Worm (Caenorhabditis elegans): ENCODE results near the gene nlp-82.

The nlp-82 gene

DNA sequence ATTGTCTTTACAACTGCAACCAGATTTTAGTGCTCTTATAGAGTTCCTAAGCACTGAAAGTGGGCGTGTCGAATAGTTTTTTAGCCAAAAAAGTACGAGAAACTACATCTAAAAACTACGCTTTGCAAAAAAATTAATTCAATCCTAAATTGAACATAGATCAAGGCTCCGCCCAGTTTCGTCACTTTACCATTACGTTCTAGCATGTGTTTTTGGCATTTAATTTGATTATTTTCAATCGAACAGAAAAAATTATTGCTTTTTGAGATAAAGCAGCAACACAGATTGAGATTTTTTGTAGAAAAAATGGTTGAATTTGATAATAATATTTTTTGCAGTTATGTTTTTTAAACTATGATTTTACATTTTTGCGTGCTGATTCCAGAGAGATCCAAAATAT lies at the start of gene nlp-82:
TSS of gene nlp-82 (minus strand) at position 101 of the 400 bp plus-strand sequence.
- TF ChIP-seq him-1 (tag; optimal IDR thresholded peaks at IDR 0.05) (no peak), dao-5 (tag; optimal IDR thresholded peaks at IDR 0.05) (no peak), W03F9.2 (tag; optimal IDR thresholded peaks at IDR 0.05) (no peak)

DNA sequence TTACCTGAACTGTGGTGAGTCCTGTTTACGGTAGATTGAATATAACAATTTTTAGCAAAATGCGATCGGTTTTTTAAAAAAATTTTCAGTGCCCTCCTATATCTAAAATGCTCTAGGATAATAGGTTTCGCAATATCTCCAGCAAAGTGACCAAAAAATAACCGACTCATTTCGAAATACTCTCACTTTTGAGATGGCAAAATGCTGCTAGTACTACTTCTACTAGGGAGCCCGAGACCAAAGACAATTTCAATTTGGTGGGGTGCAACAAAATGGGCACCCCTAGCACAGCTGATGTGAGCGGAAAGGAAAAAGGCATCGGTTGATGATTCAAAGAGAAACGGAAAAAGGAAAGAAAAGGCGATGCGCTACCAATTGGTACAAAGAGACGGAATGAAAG lies 49.5 kb upstream of the nlp-82 start:
- no peak for TF ChIP-seq W03F9.2 (tag; optimal IDR thresholded peaks at IDR 0.05)
- TF ChIP-seq him-1 (tag; optimal IDR thresholded peaks at IDR 0.05), result no peak
- no peak for TF ChIP-seq dao-5 (tag; optimal IDR thresholded peaks at IDR 0.05)

DNA sequence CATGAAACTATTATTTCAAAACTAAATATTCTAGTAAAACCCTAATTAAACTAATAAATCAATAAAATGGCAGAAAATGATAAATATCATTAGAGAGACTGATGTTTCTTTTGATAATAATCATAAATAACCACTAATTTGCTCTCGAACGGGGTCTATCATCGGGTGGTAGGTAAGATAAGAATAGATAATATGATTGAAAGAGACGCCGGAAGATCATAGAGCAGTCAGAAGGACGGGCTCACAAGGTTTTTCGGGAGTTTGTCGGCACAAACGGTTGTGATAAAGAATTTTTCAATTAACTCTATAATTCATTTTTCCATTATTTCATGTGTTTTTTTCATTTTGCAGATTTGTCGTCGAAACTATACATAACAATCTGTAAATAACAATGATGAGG lies 47.0 kb upstream of the nlp-82 start:
- no peak for TF ChIP-seq him-1 (tag; optimal IDR thresholded peaks at IDR 0.05)
- TF ChIP-seq W03F9.2 (tag; optimal IDR thresholded peaks at IDR 0.05), result no peak
- TF ChIP-seq dao-5 (tag; optimal IDR thresholded peaks at IDR 0.05), result no peak

DNA sequence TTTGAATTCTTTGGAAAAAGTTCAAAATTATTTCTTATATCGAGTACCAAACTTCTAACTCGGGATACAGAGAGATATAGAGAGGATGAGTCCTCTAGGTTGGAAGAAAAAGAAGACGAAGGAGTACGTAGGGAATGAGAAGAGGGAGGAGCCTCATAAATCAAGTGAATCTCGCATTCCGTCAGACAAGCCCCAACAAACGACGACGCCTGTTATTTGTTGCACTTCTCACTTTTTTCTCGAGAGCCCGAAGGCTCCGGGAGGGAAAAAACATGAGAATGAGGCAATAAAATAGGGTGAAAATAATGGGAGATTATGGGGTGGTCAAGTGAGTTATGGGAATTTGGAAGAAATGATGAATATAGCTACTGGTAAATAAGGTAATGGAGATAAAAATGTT lies 45.6 kb upstream of the nlp-82 start:
- TF ChIP-seq him-1 (tag; optimal IDR thresholded peaks at IDR 0.05) (no peak), dao-5 (tag; optimal IDR thresholded peaks at IDR 0.05) (no peak)

DNA sequence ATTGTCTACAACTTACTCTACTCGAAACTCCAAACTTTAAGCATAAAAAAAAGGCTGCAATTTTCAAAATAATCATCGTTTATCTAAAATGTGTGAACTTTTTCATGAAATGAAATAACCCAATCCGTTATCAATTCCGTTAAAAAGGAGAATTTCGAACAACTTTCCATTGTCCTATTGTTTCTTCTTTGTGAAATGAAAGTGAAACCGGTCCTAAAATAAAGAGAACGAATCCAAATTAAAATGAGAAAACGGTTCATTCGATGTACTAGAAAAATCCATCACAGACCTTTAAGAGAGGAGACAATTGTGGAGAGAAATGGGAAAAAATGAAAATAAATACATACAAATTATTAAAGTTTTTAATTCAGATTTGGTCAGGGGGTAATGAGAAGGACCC lies 41.6 kb upstream of the nlp-82 start, which contains the start of gene C01G6.9:
TSS of gene C01G6.9 (minus strand) at position 141 of the 400 bp plus-strand sequence.
- no peak for TF ChIP-seq W03F9.2 (tag; optimal IDR thresholded peaks at IDR 0.05)

DNA sequence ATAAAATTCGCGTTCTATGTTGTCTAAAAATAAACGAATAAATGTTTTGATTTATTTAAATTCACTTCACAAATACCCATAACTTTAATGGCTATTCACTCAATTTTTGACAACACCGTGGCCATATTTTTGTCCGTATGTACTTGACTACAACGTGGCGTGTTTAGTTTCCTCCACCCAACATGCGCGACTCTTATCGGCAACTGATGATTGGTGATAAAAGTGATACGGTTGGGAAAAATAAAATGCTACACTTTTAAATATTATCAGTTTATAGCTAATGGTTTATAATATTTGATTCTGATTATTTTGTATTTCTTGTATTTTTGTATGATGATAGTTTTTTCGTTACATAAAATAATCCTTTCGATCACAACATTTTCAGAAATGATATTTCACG lies 37.5 kb upstream of the nlp-82 start, which contains the start of gene acs-7:
TSS of gene acs-7 (plus strand) at position 386 of the 400 bp plus-strand sequence.
- no peak for TF ChIP-seq him-1 (tag; optimal IDR thresholded peaks at IDR 0.05)
- no peak for TF ChIP-seq W03F9.2 (tag; optimal IDR thresholded peaks at IDR 0.05)
- TF ChIP-seq dao-5 (tag; optimal IDR thresholded peaks at IDR 0.05), result no peak

DNA sequence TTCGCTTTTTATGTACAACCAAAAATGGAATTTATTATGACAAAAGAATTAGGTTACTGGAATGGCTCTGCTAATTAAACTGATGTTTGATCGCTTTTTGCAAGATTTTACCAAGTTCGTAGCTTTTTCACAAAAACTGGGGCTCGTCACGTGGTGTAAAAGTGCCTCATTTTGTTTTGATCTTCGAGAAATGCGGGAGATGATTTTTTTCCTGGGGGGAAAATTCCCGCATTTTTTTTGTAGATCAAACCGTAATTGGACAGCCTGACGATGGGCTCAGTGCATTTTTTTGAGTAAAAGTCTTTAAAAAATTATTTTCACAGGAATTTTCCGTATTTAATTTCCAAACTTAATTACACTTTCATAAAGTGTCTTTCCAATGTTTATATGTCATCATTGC lies 35.0 kb upstream of the nlp-82 start:
- TF ChIP-seq dao-5 (tag; optimal IDR thresholded peaks at IDR 0.05) (no peak), him-1 (tag; optimal IDR thresholded peaks at IDR 0.05) (no peak), W03F9.2 (tag; optimal IDR thresholded peaks at IDR 0.05) (no peak)

DNA sequence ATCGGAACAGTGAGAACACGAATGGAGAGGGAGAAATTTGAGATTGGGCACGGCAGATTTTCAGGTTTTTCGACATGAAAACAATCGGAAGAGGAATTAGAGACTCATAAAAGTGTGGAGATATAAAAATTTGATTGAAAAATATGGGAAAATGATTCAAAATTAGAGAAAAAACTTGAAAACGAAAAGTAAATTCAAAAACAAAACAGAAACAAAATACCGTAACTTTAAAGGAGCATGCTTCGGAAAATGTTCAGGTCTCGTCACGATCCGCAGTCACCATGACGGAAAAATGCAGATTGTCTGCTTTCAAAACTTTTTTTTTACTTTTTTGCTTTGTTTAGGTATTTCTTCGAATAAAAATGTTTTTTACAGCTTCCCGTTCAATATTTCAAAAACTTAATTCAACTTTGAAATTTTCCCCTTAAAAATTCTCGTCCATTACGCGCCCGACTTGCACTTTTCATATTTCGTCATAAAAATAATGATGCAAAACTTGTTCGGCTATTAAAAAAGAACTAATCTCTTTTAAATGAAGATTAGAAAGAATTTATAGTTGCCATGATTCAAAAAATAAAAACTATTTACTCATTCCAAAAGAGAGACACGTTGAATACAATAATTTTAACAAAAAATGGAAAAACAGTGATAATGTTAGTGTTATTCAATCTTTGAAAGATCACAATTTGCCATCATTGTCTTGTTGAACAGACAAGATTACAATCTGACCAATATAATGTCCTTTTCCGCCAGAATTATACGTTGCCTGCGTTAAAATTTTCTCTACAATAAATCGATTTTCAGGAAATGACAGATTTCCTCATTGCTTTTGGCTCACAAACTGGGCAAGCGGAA lies 31.3 kb upstream of the nlp-82 start, which contains the start of gene mtrr-1:
TSS of gene mtrr-1 (plus strand) at position 805 of the 855 bp plus-strand sequence.
- no peak for TF ChIP-seq dao-5 (tag; optimal IDR thresholded peaks at IDR 0.05)
- no peak for TF ChIP-seq him-1 (tag; optimal IDR thresholded peaks at IDR 0.05)
- TF ChIP-seq W03F9.2 (tag; optimal IDR thresholded peaks at IDR 0.05), result peak; percentile 25

DNA sequence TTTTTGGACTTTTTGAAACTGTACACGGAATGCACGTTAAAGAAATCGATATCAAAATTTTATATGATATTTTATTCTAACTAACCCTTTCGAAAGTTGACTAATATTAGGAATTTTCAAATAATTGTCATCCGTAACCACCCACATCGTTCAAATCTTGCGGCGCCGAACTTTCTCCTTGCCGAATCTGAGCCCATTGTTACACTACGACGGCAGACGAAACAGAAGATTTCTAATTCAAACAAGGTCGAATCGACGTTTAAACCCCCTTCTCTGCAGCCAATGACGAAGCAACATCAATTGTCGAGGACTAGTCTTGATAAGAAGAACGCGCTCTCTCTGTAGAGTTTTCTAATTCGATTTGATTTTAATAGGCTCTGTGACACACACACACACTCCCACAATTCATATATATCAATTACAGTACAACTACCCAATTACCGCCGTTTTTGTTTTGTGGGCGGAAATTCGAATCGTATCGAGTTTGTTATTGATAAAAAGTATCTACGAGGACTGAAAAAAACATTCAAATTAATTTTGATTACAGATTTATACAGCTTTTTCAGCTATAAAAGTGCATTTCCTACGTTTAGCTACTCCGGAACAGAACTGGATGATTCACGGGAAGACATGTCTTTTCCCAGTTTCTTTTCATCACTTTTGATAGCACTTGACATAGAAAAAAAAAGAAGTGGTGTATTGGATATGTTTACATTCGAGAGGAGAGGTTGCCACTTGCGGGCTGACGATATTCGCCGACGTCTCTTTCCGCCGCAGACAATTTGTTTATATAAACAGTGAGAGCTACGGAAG lies 30.5 kb upstream of the nlp-82 start:
- TF ChIP-seq him-1 (tag; optimal IDR thresholded peaks at IDR 0.05) (no peak), W03F9.2 (tag; optimal IDR thresholded peaks at IDR 0.05) (no peak)

DNA sequence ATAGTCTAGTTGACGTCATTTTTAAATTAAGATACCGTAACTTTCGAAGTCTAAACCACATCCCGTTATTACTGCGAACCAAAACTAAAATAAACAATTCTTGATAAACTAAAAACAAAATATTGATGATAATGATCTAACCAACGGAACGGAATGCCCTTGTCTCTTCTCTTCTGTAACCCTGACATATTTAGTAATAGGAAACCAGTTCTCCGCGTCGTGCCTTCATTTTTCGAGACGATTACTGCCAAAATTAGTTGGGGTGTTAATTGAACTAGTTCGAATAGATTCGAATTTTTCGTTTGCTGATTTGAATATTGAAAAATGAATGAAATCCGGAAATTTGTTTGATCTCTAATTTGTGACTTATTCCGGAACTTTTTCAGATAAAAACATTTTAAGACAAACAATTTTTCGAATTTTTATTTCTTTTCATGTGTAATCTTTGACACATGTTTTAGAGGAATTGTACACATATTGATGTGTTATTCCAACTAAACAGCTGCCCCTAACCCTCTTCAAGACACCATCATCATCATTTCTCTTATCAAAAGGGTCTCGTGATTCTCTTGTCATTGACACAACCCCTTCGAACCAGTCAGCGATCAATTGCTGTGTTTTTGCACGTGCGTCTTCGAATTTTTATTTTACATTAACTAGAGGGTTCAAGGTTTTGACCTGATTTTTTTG lies 29.7 kb upstream of the nlp-82 start:
- TF ChIP-seq him-1 (tag; optimal IDR thresholded peaks at IDR 0.05) (no peak), W03F9.2 (tag; optimal IDR thresholded peaks at IDR 0.05) (peak; percentile 30)

DNA sequence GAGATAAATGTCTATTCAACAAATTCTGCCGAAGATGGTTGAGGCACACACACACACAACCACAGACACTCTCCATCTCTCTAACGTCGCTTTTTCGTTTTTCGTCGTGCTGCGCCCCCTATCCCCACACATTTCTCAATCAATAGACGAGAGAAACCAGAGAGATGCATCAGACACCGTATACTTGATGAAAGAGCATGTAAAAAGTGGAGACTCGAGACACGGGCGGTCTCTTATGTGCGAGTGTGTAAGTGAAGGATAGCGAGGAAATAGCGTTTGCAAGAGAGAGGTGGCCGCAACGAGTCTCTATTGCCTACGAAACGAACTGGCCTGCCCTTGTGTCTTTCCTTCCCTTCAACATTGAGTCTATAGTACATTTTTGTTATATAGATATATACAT lies 28.7 kb upstream of the nlp-82 start:
- peak; percentile 70 for TF ChIP-seq dao-5 (tag; optimal IDR thresholded peaks at IDR 0.05)
- peak; percentile 53 for TF ChIP-seq W03F9.2 (tag; optimal IDR thresholded peaks at IDR 0.05)
- peak; percentile 72 for TF ChIP-seq him-1 (tag; optimal IDR thresholded peaks at IDR 0.05)

DNA sequence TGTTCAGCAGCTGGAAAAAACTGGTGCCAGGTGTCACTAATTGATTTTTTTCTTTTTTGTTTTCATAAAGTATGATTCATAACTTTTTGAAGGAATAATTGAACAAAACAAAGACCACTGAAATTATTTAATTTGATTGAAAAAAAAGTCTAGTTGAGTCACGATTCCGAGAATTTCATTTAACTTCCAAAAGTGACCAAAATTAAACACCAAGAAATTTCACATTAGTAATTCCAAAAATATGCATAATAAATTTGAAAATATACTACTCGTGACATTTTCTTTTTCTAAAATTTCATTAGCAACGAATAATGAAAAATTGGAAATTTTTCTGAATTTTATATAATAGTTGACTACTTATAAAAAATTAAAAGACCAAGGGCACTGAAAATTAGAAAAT lies 28.0 kb upstream of the nlp-82 start:
- TF ChIP-seq W03F9.2 (tag; optimal IDR thresholded peaks at IDR 0.05) (no peak), dao-5 (tag; optimal IDR thresholded peaks at IDR 0.05) (no peak), him-1 (tag; optimal IDR thresholded peaks at IDR 0.05) (no peak)

DNA sequence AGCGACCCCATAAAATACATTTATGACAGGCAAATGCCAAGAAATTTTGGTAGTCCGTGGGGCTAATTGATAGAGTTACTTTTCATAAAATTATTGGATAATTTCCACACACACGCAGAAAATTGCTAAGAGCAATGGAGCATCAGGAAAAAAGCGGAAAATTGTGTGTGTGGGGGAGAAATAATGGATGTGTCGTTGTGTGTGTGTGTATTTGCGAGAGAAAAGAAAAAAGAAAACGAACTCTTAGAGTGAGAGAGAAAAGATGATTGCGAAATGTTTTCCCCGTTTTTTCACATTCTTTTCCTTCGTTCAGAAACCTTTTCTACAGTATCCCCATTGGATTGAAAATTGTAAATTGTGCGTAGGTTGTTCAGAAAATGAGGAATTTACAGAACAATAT lies 27.5 kb upstream of the nlp-82 start:
- no peak for TF ChIP-seq dao-5 (tag; optimal IDR thresholded peaks at IDR 0.05)
- no peak for TF ChIP-seq him-1 (tag; optimal IDR thresholded peaks at IDR 0.05)

DNA sequence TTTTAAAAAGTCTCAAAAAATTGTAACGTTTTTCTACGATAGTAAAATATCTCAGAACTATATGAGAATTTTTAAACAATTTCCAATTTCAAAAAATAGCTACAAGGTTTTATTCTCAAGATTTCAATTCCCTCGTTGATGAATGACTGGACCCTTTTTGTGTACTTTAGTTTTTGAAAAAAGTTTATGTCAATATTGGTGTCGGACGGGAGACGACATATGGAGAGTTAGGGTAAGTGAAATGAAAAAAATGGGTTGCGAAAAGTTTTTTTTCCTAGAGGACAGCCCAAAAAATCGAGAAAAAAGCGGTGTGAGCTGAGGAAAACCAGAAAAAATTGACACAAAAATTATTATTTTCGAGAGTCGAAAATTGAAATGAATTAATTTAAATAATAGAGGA lies 26.8 kb upstream of the nlp-82 start:
- no peak for TF ChIP-seq dao-5 (tag; optimal IDR thresholded peaks at IDR 0.05)
- no peak for TF ChIP-seq him-1 (tag; optimal IDR thresholded peaks at IDR 0.05)
- TF ChIP-seq W03F9.2 (tag; optimal IDR thresholded peaks at IDR 0.05), result no peak
